Fruit fly (Drosophila melanogaster): Measurements from ENCODE around the gene spri.
A peak's percentile ranks its signal among the peaks of the same experiment; 100 is the strongest.

The spri gene

dm6 chrX:10628874-10629273, 43.7 kb upstream of the spri start (continued):
- TF ChIP-seq CG10274 (GFP tag; optimal IDR thresholded peaks at IDR 0.05) (no peak), Sry-δ (GFP tag; optimal IDR thresholded peaks at IDR 0.05) (no peak), CG17829 (tag; optimal IDR thresholded peaks at IDR 0.05) (peak; percentile 4), dati (GFP tag; IDR thresholded peaks at IDR 0.05) (no peak), Max (GFP tag; optimal IDR thresholded peaks at IDR 0.05) (peak; percentile 42), org-1 (GFP tag; optimal IDR thresholded peaks at IDR 0.05) (peak; percentile 54), knrl (GFP tag; IDR thresholded peaks at IDR 0.05; ENCODE audit: partially characterized antibody) (no peak), Dfd (GFP tag; optimal IDR thresholded peaks at IDR 0.05) (no peak), CG8281 (tag; optimal IDR thresholded peaks at IDR 0.05) (no peak), z (GFP tag; IDR thresholded peaks at IDR 0.05) (no peak), CG13775 (GFP tag; optimal IDR thresholded peaks at IDR 0.05) (peak; percentile 44), E2f2 (GFP tag; IDR thresholded peaks at IDR 0.05) (no peak; the same call in 1 of the 2 replicates), ci (GFP tag; IDR thresholded peaks at IDR 0.05) (no peak), zfh2 (GFP tag; optimal IDR thresholded peaks at IDR 0.05) (no peak), CG14667 (GFP tag; IDR thresholded peaks at IDR 0.05) (no peak), tll (GFP tag; optimal IDR thresholded peaks at IDR 0.05) (no peak), CG6654 (GFP tag; optimal IDR thresholded peaks at IDR 0.05) (no peak), usp (GFP tag; optimal IDR thresholded peaks at IDR 0.05) (no peak), CG12155 (GFP tag; optimal IDR thresholded peaks at IDR 0.05) (peak; percentile 13), sr (GFP tag; IDR thresholded peaks at IDR 0.05) (no peak), Myb (GFP tag; optimal IDR thresholded peaks at IDR 0.05) (peak; percentile 16), CG15011 (GFP tag; optimal IDR thresholded peaks at IDR 0.05) (peak; percentile 28), CG10462 (GFP tag; optimal IDR thresholded peaks at IDR 0.05) (no peak), CG17385 (GFP tag; optimal IDR thresholded peaks at IDR 0.05) (peak; percentile 42), rib (GFP tag; IDR thresholded peaks at IDR 0.05) (no peak), ken (GFP tag; IDR thresholded peaks at IDR 0.05) (no peak), Med (GFP tag) (peak; percentile 65), CG5245 (GFP tag; optimal IDR thresholded peaks at IDR 0.05) (no peak)

dm6 chrX:10627062-10627756, 42.0 kb upstream of the spri start, which contains the start of the genes CG9806 and X11Lbeta:
TSS of gene CG9806 (minus strand) at chrX:10627112.
TSS of gene X11Lbeta (plus strand) at chrX:10627737.
- TF ChIP-seq CG8388 (GFP tag; optimal IDR thresholded peaks at IDR 0.05) = no peak
- TF ChIP-seq CTCF (GFP tag; optimal IDR thresholded peaks at IDR 0.05) = peak; percentile 88
- peak; percentile 14 for TF ChIP-seq pzg (GFP tag; optimal IDR thresholded peaks at IDR 0.05)
- no peak for TF ChIP-seq CG3065 (GFP tag; optimal IDR thresholded peaks at IDR 0.05)
- TF ChIP-seq seq (GFP tag; IDR thresholded peaks at IDR 0.05) = peak; percentile 64; the same call in 1 of the 2 replicates
- TF ChIP-seq Deaf1 (tag; optimal IDR thresholded peaks at IDR 0.05) = peak; percentile 3
- TF ChIP-seq Med (GFP tag) = peak; percentile 31
- TF ChIP-seq Ets65A (GFP tag) = peak; percentile 27
- no peak for TF ChIP-seq CG12104 (GFP tag; optimal IDR thresholded peaks at IDR 0.05)
- TF ChIP-seq zf30C (GFP tag; optimal IDR thresholded peaks at IDR 0.05) = peak; percentile 0
- peak; percentile 93 for TF ChIP-seq ewg (GFP tag; optimal IDR thresholded peaks at IDR 0.05)
- no peak for TF ChIP-seq NFAT (GFP tag; IDR thresholded peaks at IDR 0.05)
- peak; percentile 26 to 39 for TF ChIP-seq Trl (optimal IDR thresholded peaks at IDR 0.05)
- no peak for TF ChIP-seq Trl (GFP tag; optimal IDR thresholded peaks at IDR 0.05)
- TF ChIP-seq CG2116 (GFP tag; optimal IDR thresholded peaks at IDR 0.05) = peak; percentile 26
- TF ChIP-seq crp (GFP tag; optimal IDR thresholded peaks at IDR 0.05) = peak in 1 of 2 experiments; percentile 54

Data from whole organism, embryonic.